Fruit fly (Drosophila melanogaster): ENCODE measurements around the gene GAPcenA.
A peak's percentile ranks its signal among the peaks of the same experiment; 100 is the strongest.

dm6 chr3L:8370922-8371321, 24.6 kb downstream of the GAPcenA start:
- TF ChIP-seq psq (GFP tag; optimal IDR thresholded peaks at IDR 0.05), result peak; percentile 51
- peak; percentile 49 for TF ChIP-seq br (GFP tag; optimal IDR thresholded peaks at IDR 0.05)
- peak; percentile 73 for TF ChIP-seq h (GFP tag; optimal IDR thresholded peaks at IDR 0.05)
- TF ChIP-seq Dfd (GFP tag; optimal IDR thresholded peaks at IDR 0.05), result no peak
- peak; percentile 20 for TF ChIP-seq CrebA (GFP tag; optimal IDR thresholded peaks at IDR 0.05; ENCODE audit: borderline replicate concordance)
- TF ChIP-seq Mio (GFP tag; optimal IDR thresholded peaks at IDR 0.05), result no peak
- no peak for TF ChIP-seq Vsx2 (GFP tag; optimal IDR thresholded peaks at IDR 0.05; ENCODE audit: partially characterized antibody)
- no peak for TF ChIP-seq jim (GFP tag; optimal IDR thresholded peaks at IDR 0.05)
- no peak for TF ChIP-seq brk (GFP tag; optimal IDR thresholded peaks at IDR 0.05)
- TF ChIP-seq tai (GFP tag; optimal IDR thresholded peaks at IDR 0.05), result no peak
- no peak for TF ChIP-seq Hr83 (GFP tag; optimal IDR thresholded peaks at IDR 0.05; ENCODE audit: poor library complexity, severe bottlenecking)

Measured in whole organism, wandering third instar larva.